Fruit fly (Drosophila melanogaster): Measurements from ENCODE around the gene Naglu.

Naglu gene

DNA sequence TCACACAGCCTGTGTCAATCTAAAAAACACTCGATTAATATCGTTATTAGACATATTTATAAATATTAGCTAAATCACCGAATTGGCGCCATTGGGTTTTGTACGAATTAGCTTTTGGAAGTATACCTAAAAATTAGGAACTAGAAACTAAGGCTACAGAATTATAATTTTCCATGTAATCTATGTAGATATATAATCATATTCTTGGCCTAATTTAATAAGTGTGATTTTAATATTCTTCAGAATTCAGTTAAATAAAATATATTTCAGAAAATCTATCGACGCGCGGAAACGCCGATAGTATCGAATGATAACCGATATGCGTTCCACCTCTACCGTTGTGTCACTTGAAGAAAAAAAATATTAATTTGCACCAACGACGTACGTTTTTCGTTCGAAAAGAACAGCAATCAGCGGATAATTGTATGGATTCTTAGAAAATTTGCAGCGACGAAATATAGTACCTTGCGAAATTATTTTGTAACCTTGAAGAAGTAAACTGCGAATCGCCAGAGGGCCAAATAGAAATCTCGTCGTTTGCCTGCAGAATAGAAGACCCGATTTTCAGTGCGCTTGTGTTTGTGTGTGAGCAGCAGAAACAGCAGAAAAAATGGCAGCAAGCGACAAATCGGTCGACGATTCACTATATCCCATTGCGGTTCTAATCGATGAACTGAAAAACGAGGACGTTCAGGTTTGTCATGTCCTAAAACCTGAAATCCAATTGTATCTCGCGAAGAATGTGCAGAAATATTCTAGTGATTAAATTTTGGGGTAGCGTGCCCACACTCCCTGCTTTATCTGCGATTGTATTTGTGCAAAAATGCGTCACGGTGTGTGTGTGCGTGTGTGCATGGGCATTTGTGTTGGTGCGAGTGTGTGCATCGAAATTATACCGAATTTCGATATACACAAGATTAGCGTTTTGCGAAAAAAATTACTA lies 45.7 kb downstream of the Naglu start, which contains the start of gene Pp2A-29B (continued):
- TF ChIP-seq HLH4C (GFP tag; IDR thresholded peaks at IDR 0.05; ENCODE audit: partially characterized antibody) (peak; percentile 99), pzg (GFP tag; optimal IDR thresholded peaks at IDR 0.05) (peak; percentile 64), CG12071 (GFP tag; optimal IDR thresholded peaks at IDR 0.05) (no peak), CG17186 (GFP tag; optimal IDR thresholded peaks at IDR 0.05) (peak; percentile 74), Ets97D (GFP tag; optimal IDR thresholded peaks at IDR 0.05) (peak; percentile 31), CG17912 (GFP tag; optimal IDR thresholded peaks at IDR 0.05) (peak; percentile 7), phol (tag; optimal IDR thresholded peaks at IDR 0.05) (peak; percentile 92), CG13894 (tag; optimal IDR thresholded peaks at IDR 0.05) (no peak), zfh2 (GFP tag; optimal IDR thresholded peaks at IDR 0.05) (peak; percentile 29), CG7839 (tag; optimal IDR thresholded peaks at IDR 0.05) (peak; percentile 25), CG14710 (tag; optimal IDR thresholded peaks at IDR 0.05) (peak; percentile 83), dpn (GFP tag; optimal IDR thresholded peaks at IDR 0.05) (peak in 1 of 2 experiments; percentile 17), ato (GFP tag; IDR thresholded peaks at IDR 0.05; ENCODE audit: partially characterized antibody) (peak; percentile 95), crc (GFP tag; optimal IDR thresholded peaks at IDR 0.05) (no peak), CG10267 (tag; optimal IDR thresholded peaks at IDR 0.05) (peak; percentile 62), prd (optimal IDR thresholded peaks at IDR 0.05) (no peak), prd (GFP tag; IDR thresholded peaks at IDR 0.05) (peak; percentile 24; the same call in 1 of the 3 replicates), Taf1 (GFP tag; IDR thresholded peaks at IDR 0.05) (no peak), CG12155 (GFP tag; optimal IDR thresholded peaks at IDR 0.05) (peak; percentile 16), kni (GFP tag; optimal IDR thresholded peaks at IDR 0.05) (peak; percentile 55), CG15269 (tag; optimal IDR thresholded peaks at IDR 0.05) (peak; percentile 9), Lhr (GFP tag; optimal IDR thresholded peaks at IDR 0.05) (peak; percentile 44), ttk (GFP tag; IDR thresholded peaks at IDR 0.05) (no peak), CG13287 (GFP tag; IDR thresholded peaks at IDR 0.05; ENCODE audit: partially characterized antibody) (peak; percentile 99), CG17359 (tag; optimal IDR thresholded peaks at IDR 0.05) (peak; percentile 28), CG2202 (tag; optimal IDR thresholded peaks at IDR 0.05) (no peak), Rfx (GFP tag; IDR thresholded peaks at IDR 0.05) (0 out of 2 replicates have a peak, but pooled peaks have one; percentile 11), vfl (GFP tag; optimal IDR thresholded peaks at IDR 0.05) (peak; percentile 32), CG4617 (GFP tag; optimal IDR thresholded peaks at IDR 0.05; ENCODE audit: borderline replicate concordance) (peak; percentile 69), zfh1 (GFP tag; IDR thresholded peaks at IDR 0.05) (no peak), sima (GFP tag; optimal IDR thresholded peaks at IDR 0.05) (no peak), Hr3 (GFP tag; optimal IDR thresholded peaks at IDR 0.05) (peak; percentile 51), CG2129 (GFP tag; IDR thresholded peaks at IDR 0.05; ENCODE audit: partially characterized antibody) (peak; percentile 99), stwl (tag; optimal IDR thresholded peaks at IDR 0.05) (peak; percentile 51), Trl (optimal IDR thresholded peaks at IDR 0.05) (no peak), Trl (GFP tag; optimal IDR thresholded peaks at IDR 0.05) (peak; percentile 3), mld (GFP tag; IDR thresholded peaks at IDR 0.05; ENCODE audit: partially characterized antibody) (peak; percentile 94), CG14014 (GFP tag; IDR thresholded peaks at IDR 0.05) (no peak), MBD-R2 (GFP tag; IDR thresholded peaks at IDR 0.05) (0 out of 2 replicates have a peak, but pooled peaks have one; percentile 7), B-H2 (GFP tag; optimal IDR thresholded peaks at IDR 0.05) (peak; percentile 57), nerfin-2 (GFP tag; IDR thresholded peaks at IDR 0.05; ENCODE audit: partially characterized antibody) (peak; percentile 98), Bdp1 (GFP tag; optimal IDR thresholded peaks at IDR 0.05) (no peak), CG34376 (GFP tag; optimal IDR thresholded peaks at IDR 0.05) (peak; percentile 21), tna (GFP tag; IDR thresholded peaks at IDR 0.05; ENCODE audit: partially characterized antibody) (peak; percentile 95), Dp (GFP tag; optimal IDR thresholded peaks at IDR 0.05) (peak; percentile 80), CG9437 (GFP tag; optimal IDR thresholded peaks at IDR 0.05) (peak; percentile 35), Dbx (GFP tag; IDR thresholded peaks at IDR 0.05) (peak; percentile 69), CG7372 (GFP tag; IDR thresholded peaks at IDR 0.05) (no peak)

Measured in whole organism, embryonic.